Fruit fly (Drosophila melanogaster) whole organism, pupa: ENCODE data around the gene lawc.

Experiments used
- CG10348 ChIP-seq: fragments of 200-800 bp; sonication (Bioruptor generic); IDR thresholded peaks from 2 replicates; pipeline ENCODE4 v1.3.6; 2022; ENCODE audit warnings: missing biosample characterization, missing genetic modification characterization
- CG14655 ChIP-seq: fragments of 200-800 bp; sonication (Bioruptor generic); optimal IDR thresholded peaks from 3 replicates; lab custom pipeline; 2017; ENCODE audit warnings: mild to moderate bottlenecking, missing biosample characterization, missing genetic modification reagents, missing genetic modification characterization
- CG8159 ChIP-seq: fragments of 200-800 bp; sonication (Bioruptor generic); optimal IDR thresholded peaks from 3 replicates; lab custom pipeline; 2018; ENCODE audit warnings: missing biosample characterization, mild to moderate bottlenecking, missing genetic modification characterization, moderate library complexity
- CG8301 ChIP-seq: fragments of 200-800 bp; sonication (Bioruptor generic); optimal IDR thresholded peaks from 2 replicates; lab custom pipeline; 2018; ENCODE audit warnings: missing biosample characterization, mild to moderate bottlenecking, missing genetic modification characterization
- CG9948 ChIP-seq: fragments of 200-800 bp; sonication (Bioruptor generic); optimal IDR thresholded peaks from 2 replicates; lab custom pipeline; 2018; ENCODE audit warnings: missing biosample characterization, mild to moderate bottlenecking, missing genetic modification characterization, moderate library complexity
- D1 ChIP-seq: fragments of 200-800 bp; sonication (Bioruptor generic); optimal IDR thresholded peaks from 2 replicates; lab custom pipeline; 2018; ENCODE audit warnings: missing biosample characterization, mild to moderate bottlenecking, missing genetic modification characterization, moderate library complexity
- EcR ChIP-seq: fragments of 200-800 bp; sonication (Bioruptor generic); optimal IDR thresholded peaks from 3 replicates; lab custom pipeline; 2019; ENCODE audit warnings: missing biosample characterization, missing genetic modification characterization, mild to moderate bottlenecking, moderate library complexity, missing genetic modification reagents
- Ets98B ChIP-seq: fragments of 200-800 bp; sonication (Bioruptor generic); IDR thresholded peaks from 2 replicates; pipeline ENCODE4 v1.3.6; 2022; ENCODE audit warnings: missing biosample characterization, missing genetic modification characterization
- Pif1B ChIP-seq: fragments of 200-800 bp; sonication (Bioruptor generic); optimal IDR thresholded peaks from 3 replicates; lab custom pipeline; 2016; ENCODE audit warnings: missing biosample characterization, missing genetic modification characterization
- gl ChIP-seq: fragments of 200-800 bp; sonication (Bioruptor generic); optimal IDR thresholded peaks from 2 replicates; lab custom pipeline; 2018; ENCODE audit warnings: missing biosample characterization, mild to moderate bottlenecking, missing genetic modification characterization
- rn ChIP-seq: fragments of 200-800 bp; sonication (Bioruptor generic); IDR thresholded peaks from 2 replicates; pipeline ENCODE4 v1.3.6; 2022; ENCODE audit warnings: missing biosample characterization, missing genetic modification characterization

DNA sequence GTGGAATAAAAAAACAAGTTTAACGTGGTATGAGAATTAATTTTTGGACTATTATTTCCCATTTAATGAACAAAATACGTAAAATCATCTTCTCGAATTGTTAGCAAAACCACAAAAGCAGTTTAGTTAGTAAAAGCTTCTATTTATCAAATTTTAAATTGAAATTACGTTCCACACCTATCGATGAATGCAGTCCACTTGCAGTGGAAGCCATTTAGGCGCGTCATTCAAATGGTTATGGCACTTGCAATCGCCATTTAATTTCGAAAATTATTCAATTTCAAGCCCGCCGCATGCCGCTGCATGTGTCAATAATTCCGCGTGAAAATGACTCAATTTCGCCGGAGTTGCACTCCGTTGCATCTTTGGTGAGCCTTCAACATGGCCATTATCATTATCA, 31.5 kb upstream of the lawc start:
- no peak for TF ChIP-seq CG9948 (tag; lab: Kevin White, UChicago)
- no peak for TF ChIP-seq CG8159 (tag; lab: Kevin White, UChicago)
- no peak for TF ChIP-seq EcR (GFP tag; lab: Kevin White, UChicago)
- no peak for TF ChIP-seq CG10348
- TF ChIP-seq Ets98B (GFP tag; lab: Robert Waterston, UW) = no peak
- TF ChIP-seq gl = no peak
- no peak for TF ChIP-seq rn (GFP tag; lab: Robert Waterston, UW)
- no peak for TF ChIP-seq Pif1B (GFP tag; lab: Kevin White, UChicago)
- TF ChIP-seq CG8301 (tag; lab: Kevin White, UChicago) = no peak
- TF ChIP-seq CG14655 = no peak
- TF ChIP-seq D1 (tag; lab: Kevin White, UChicago) = no peak
